Fruit fly (Drosophila melanogaster) ovary, adult (tissue): Measurements from ENCODE around the gene CG4949.

Experiments
- CG17801 ChIP-seq: fragments of 200-800 bp; optimal IDR thresholded peaks from 2 replicates; lab custom pipeline; 2019; ENCODE audit warnings: missing biosample characterization, mild to moderate bottlenecking, missing genetic modification characterization, moderate library complexity; ENCODE audit not compliant: partially characterized antibody

CG4949 gene

DNA sequence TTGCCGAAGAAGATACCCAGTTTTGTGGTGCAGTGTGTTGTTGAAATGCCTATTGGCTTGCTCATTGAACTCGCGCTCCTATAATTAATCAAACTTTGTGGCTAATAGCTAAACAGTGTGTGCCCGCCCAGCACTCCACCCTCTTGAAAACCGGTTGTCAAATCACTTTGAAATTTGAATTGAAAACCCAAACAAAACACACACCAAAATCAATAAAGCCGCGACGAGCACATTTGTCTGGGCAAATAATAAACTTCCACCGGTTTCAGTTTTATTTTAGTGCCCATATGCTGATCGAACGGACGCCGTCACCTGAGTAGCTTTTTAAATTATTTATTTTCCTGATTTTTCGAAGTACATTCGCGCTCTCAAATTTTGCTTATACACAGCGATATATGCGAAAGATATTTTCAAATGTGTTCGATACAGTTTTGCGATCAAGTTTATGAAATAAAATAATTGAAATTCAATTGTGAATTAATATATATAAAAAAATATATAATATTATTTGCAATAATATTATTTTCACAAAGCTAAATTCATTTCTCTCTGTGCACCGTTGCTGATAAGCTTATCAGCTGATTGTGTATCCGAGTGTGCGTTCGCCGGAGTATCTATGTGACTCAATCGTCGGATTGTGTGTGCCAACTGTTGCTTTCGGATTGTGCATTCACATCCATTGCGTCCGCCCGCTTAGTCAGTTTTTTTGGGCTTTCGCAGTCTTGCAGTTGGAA is 51.3 kb downstream of the CG4949 start:
- peak; percentile 88 for TF ChIP-seq CG17801
